Worm (Caenorhabditis elegans) whole organism, late embryonic: ENCODE results near the gene cysl-2.

Source experiments
- F13H6.1 ChIP-seq: sonication (generic microtip); optimal IDR thresholded peaks from 2 replicates; lab custom pipeline; 2016; ENCODE audit warnings: missing genetic modification characterization, missing compliant biosample characterization
- Y22D7AL.16 ChIP-seq: sonication (generic microtip); optimal IDR thresholded peaks from 2 replicates; lab custom pipeline; 2016; ENCODE audit warnings: missing genetic modification characterization, missing compliant biosample characterization
- che-1 ChIP-seq: sonication (generic microtip); optimal IDR thresholded peaks from 2 replicates; lab custom pipeline; 2016; ENCODE audit warnings: mild to moderate bottlenecking, missing genetic modification characterization, missing compliant biosample characterization
- elt-2 ChIP-seq: sonication (generic microtip); optimal IDR thresholded peaks from 2 replicates; lab custom pipeline; 2016; ENCODE audit warnings: missing genetic modification reagents, missing genetic modification characterization, missing compliant biosample characterization
- elt-4 ChIP-seq: sonication (generic microtip); optimal IDR thresholded peaks from 2 replicates; lab custom pipeline; 2016; ENCODE audit warnings: missing genetic modification characterization, missing compliant biosample characterization
- fkh-10 ChIP-seq: fragments of 150-350 bp; optimal IDR thresholded peaks from 2 replicates; lab custom pipeline; 2014; ENCODE audit warnings: missing biosample characterization, missing genetic modification reagents, missing genetic modification characterization
- gmeb-2 ChIP-seq: sonication (generic microtip); optimal IDR thresholded peaks from 2 replicates; lab custom pipeline; 2016; ENCODE audit warnings: missing genetic modification characterization, inconsistent platforms, missing compliant biosample characterization
- nhr-11 ChIP-seq: fragments of 150-350 bp; optimal IDR thresholded peaks from 2 replicates; lab custom pipeline; 2014; ENCODE audit warnings: missing biosample characterization, missing genetic modification characterization
- nhr-232 ChIP-seq: sonication (generic microtip); optimal IDR thresholded peaks from 2 replicates; lab custom pipeline; 2016; ENCODE audit warnings: missing genetic modification characterization, missing compliant biosample characterization
- npax-4 ChIP-seq: sonication (generic microtip); optimal IDR thresholded peaks from 2 replicates; lab custom pipeline; 2016; ENCODE audit warnings: missing genetic modification characterization, missing compliant biosample characterization
- pag-3 ChIP-seq: sonication (generic microtip); optimal IDR thresholded peaks from 2 replicates; lab custom pipeline; 2016; ENCODE audit warnings: missing compliant biosample characterization, missing genetic modification characterization, borderline replicate concordance
- pqm-1 ChIP-seq: sonication (generic microtip); optimal IDR thresholded peaks from 2 replicates; lab custom pipeline; 2016; ENCODE audit warnings: missing genetic modification characterization, missing compliant biosample characterization

DNA sequence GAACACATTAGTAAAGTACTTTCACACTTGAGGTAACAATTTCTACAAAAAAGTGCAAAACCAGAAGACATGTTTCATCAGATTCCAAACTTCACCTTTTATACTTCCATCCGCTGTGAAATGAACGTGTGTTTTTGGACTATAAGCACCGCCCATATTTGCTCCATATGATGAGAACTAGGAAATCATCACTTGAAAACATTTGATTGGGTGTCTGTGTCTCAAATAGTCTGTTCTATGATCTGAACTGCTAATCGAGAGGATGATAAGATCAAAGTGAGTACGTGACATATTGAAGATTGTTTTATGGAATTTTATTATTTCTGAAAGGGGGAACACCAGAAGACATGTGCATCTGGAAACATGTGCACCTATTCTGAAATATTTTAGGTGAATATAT, 1.1 kb upstream of the cysl-2 start:
- no peak for TF ChIP-seq pag-3 (tag; lab: Kevin White, UChicago)
- TF ChIP-seq gmeb-2 (tag; lab: Kevin White, UChicago), result no peak
- TF ChIP-seq pqm-1, result no peak
- TF ChIP-seq fkh-10 (GFP tag; lab: Kevin White, UChicago), result no peak
- no peak for TF ChIP-seq che-1 (tag; lab: Kevin White, UChicago)
- TF ChIP-seq F13H6.1 (tag; lab: Kevin White, UChicago), result no peak
- no peak for TF ChIP-seq elt-4
- TF ChIP-seq nhr-11 (tag; lab: Kevin White, UChicago), result no peak
- TF ChIP-seq nhr-232 (tag; lab: Kevin White, UChicago), result no peak
- TF ChIP-seq npax-4, result no peak
- no peak for TF ChIP-seq Y22D7AL.16 (tag; lab: Kevin White, UChicago)
- no peak for TF ChIP-seq elt-2 (tag; lab: Kevin White, UChicago)
